Fruit fly (Drosophila melanogaster) whole organism, embryonic: Measurements from ENCODE around the gene RpL8.

Experiments used
- BtbVII ChIP-seq: fragments of 200-800 bp; sonication (Bioruptor generic); optimal IDR thresholded peaks from 3 replicates; lab custom pipeline; 2017; ENCODE audit warnings: missing biosample characterization, mild to moderate bottlenecking, missing genetic modification characterization
- CG10209 ChIP-seq: fragments of 200-800 bp; sonication (Bioruptor generic); optimal IDR thresholded peaks from 3 replicates; lab custom pipeline; 2017; ENCODE audit warnings: missing biosample characterization, mild to moderate bottlenecking, missing genetic modification characterization, missing genetic modification reagents
- CG10366 ChIP-seq: fragments of 200-800 bp; sonication (Bioruptor generic); IDR thresholded peaks from 2 replicates; pipeline ENCODE4 v1.3.6; 2022; ENCODE audit warnings: missing biosample characterization, missing genetic modification characterization
- CG11247 ChIP-seq: fragments of 200-800 bp; sonication (Bioruptor generic); IDR thresholded peaks from 2 replicates; pipeline ENCODE4 v1.3.6; 2022; ENCODE audit warnings: missing biosample characterization, missing genetic modification characterization
- CG12391 ChIP-seq: fragments of 200-800 bp; sonication (Bioruptor generic); optimal IDR thresholded peaks from 3 replicates; lab custom pipeline; 2018; ENCODE audit warnings: missing biosample characterization, mild to moderate bottlenecking, missing genetic modification characterization, moderate library complexity
- CG14014 ChIP-seq: fragments of 200-800 bp; sonication (Bioruptor generic); IDR thresholded peaks from 2 replicates; pipeline ENCODE4 v1.3.6; 2022; ENCODE audit warnings: missing biosample characterization, missing genetic modification characterization
- CG2129 ChIP-seq: fragments of 200-800 bp; sonication (Bioruptor generic); IDR thresholded peaks from 2 replicates; pipeline ENCODE4 v1.3.6; 2022; ENCODE audit warnings: missing biosample characterization, missing genetic modification characterization; ENCODE audit not compliant: partially characterized antibody
- CG31365 ChIP-seq: fragments of 200-800 bp; sonication (Bioruptor generic); optimal IDR thresholded peaks from 2 replicates; lab custom pipeline; 2018; ENCODE audit warnings: missing biosample characterization, mild to moderate bottlenecking, missing genetic modification characterization
- CG31388 ChIP-seq: fragments of 200-800 bp; sonication (Bioruptor generic); optimal IDR thresholded peaks from 2 replicates; lab custom pipeline; 2016; ENCODE audit warnings: missing biosample characterization, missing genetic modification characterization
- CG33213 ChIP-seq: fragments of 200-800 bp; sonication (Bioruptor generic); optimal IDR thresholded peaks from 3 replicates; lab custom pipeline; 2016; ENCODE audit warnings: missing biosample characterization, missing genetic modification characterization
- CG4404 ChIP-seq: fragments of 200-800 bp; sonication (Bioruptor generic); IDR thresholded peaks from 2 replicates; pipeline ENCODE4 v1.3.6; 2022; ENCODE audit warnings: missing biosample characterization, missing genetic modification characterization
- CG6683 ChIP-seq: fragments of 200-800 bp; sonication (Bioruptor generic); optimal IDR thresholded peaks from 2 replicates; lab custom pipeline; 2017; ENCODE audit warnings: missing biosample characterization, mild to moderate bottlenecking, missing genetic modification characterization, missing genetic modification reagents
- CG8388 ChIP-seq: fragments of 200-800 bp; sonication (Bioruptor generic); optimal IDR thresholded peaks from 2 replicates; lab custom pipeline; 2019; ENCODE audit warnings: missing biosample characterization, mild to moderate bottlenecking, missing genetic modification characterization, moderate library complexity
- CG8765 ChIP-seq: fragments of 200-800 bp; sonication (Bioruptor generic); IDR thresholded peaks from 2 replicates; pipeline ENCODE4 v1.3.6; 2022; ENCODE audit warnings: missing biosample characterization, missing genetic modification characterization
- Doc2 ChIP-seq: fragments of 200-800 bp; sonication (Bioruptor generic); IDR thresholded peaks from 2 replicates; pipeline ENCODE4 v1.3.6; 2022; ENCODE audit warnings: missing biosample characterization, missing genetic modification characterization
- H15 ChIP-seq: fragments of 200-800 bp; sonication (Bioruptor generic); IDR thresholded peaks from 3 replicates; pipeline ENCODE4 v1.3.6; 2022; ENCODE audit warnings: missing biosample characterization, missing genetic modification characterization
- HHEX ChIP-seq: fragments of 200-800 bp; sonication (Bioruptor generic); optimal IDR thresholded peaks from 3 replicates; lab custom pipeline; 2017; ENCODE audit warnings: missing biosample characterization, mild to moderate bottlenecking, missing genetic modification characterization, missing genetic modification reagents
- Neu2 ChIP-seq: fragments of 200-800 bp; sonication (Bioruptor generic); optimal IDR thresholded peaks from 3 replicates; lab custom pipeline; 2016; ENCODE audit warnings: missing biosample characterization, missing genetic modification characterization, borderline replicate concordance
- Oaz ChIP-seq: fragments of 200-800 bp; sonication (Bioruptor generic); IDR thresholded peaks from 2 replicates; pipeline ENCODE4 v1.3.6; 2022; ENCODE audit warnings: missing biosample characterization, missing genetic modification characterization
- Side ChIP-seq: fragments of 200-800 bp; sonication (Bioruptor generic); optimal IDR thresholded peaks from 2 replicates; lab custom pipeline; 2016; ENCODE audit warnings: missing biosample characterization, missing genetic modification characterization
- Sox100B ChIP-seq: fragments of 200-800 bp; sonication (Bioruptor generic); optimal IDR thresholded peaks from 3 replicates; lab custom pipeline; 2018; ENCODE audit warnings: missing biosample characterization, mild to moderate bottlenecking, missing genetic modification characterization
- Sox102F ChIP-seq: fragments of 200-800 bp; sonication (Bioruptor generic); optimal IDR thresholded peaks from 2 replicates; lab custom pipeline; 2018; ENCODE audit warnings: missing biosample characterization, mild to moderate bottlenecking, missing genetic modification characterization, moderate library complexity
- ara ChIP-seq: fragments of 200-800 bp; sonication (Bioruptor generic); IDR thresholded peaks from 2 replicates; pipeline ENCODE4 v1.3.6; 2022; ENCODE audit warnings: missing biosample characterization, missing genetic modification characterization
- ash1 ChIP-seq: fragments of 200-800 bp; sonication (Bioruptor generic); optimal IDR thresholded peaks from 2 replicates; lab custom pipeline; 2018; ENCODE audit warnings: missing biosample characterization, mild to moderate bottlenecking, missing genetic modification characterization
- bcd ChIP-seq: fragments of 200-800 bp; sonication (Bioruptor generic); optimal IDR thresholded peaks from 2 replicates; lab custom pipeline; 2017; ENCODE audit warnings: missing biosample characterization, mild to moderate bottlenecking, missing genetic modification characterization
- bsh ChIP-seq, 2 experiments: fragments of 200-800 bp; sonication (Bioruptor generic); optimal IDR thresholded peaks; 2 replicates each; lab custom pipeline; 2017 to 2018; ENCODE audit warnings: mild to moderate bottlenecking in 2 of 2, missing biosample characterization in 2 of 2, missing genetic modification characterization in 2 of 2, moderate library complexity in 1 of 2
- caup ChIP-seq: fragments of 200-800 bp; sonication (Bioruptor generic); optimal IDR thresholded peaks from 3 replicates; lab custom pipeline; 2017; ENCODE audit warnings: missing biosample characterization, mild to moderate bottlenecking, missing genetic modification characterization, moderate library complexity; ENCODE audit not compliant: severe bottlenecking
- ci ChIP-seq: fragments of 200-800 bp; sonication (Bioruptor generic); IDR thresholded peaks from 3 replicates; pipeline ENCODE4 v1.3.6; 2022; ENCODE audit warnings: missing biosample characterization, missing genetic modification characterization
- danr ChIP-seq: fragments of 200-800 bp; sonication (Bioruptor generic); IDR thresholded peaks from 2 replicates; pipeline ENCODE4 v1.3.6; 2022; ENCODE audit warnings: missing biosample characterization, missing genetic modification characterization
- dimm ChIP-seq: fragments of 200-800 bp; sonication (Bioruptor generic); IDR thresholded peaks from 2 replicates; pipeline ENCODE4 v1.3.6; 2022; ENCODE audit warnings: missing biosample characterization, missing genetic modification characterization
- emc ChIP-seq: fragments of 200-800 bp; sonication (Bioruptor generic); optimal IDR thresholded peaks from 2 replicates; lab custom pipeline; 2016; ENCODE audit warnings: missing biosample characterization, missing genetic modification characterization
- exex ChIP-seq: fragments of 200-800 bp; sonication (Bioruptor generic); optimal IDR thresholded peaks from 4 replicates; lab custom pipeline; 2018; ENCODE audit warnings: missing biosample characterization, mild to moderate bottlenecking, missing genetic modification characterization, moderate library complexity
- fd64A ChIP-seq: fragments of 200-800 bp; sonication (Bioruptor generic); optimal IDR thresholded peaks from 3 replicates; lab custom pipeline; 2018; ENCODE audit warnings: missing biosample characterization, mild to moderate bottlenecking, missing genetic modification characterization
- fru ChIP-seq: fragments of >200 bp; optimal IDR thresholded peaks from 2 replicates; lab custom pipeline; 2017
- gro ChIP-seq: fragments of 200-800 bp; sonication (Bioruptor generic); optimal IDR thresholded peaks from 2 replicates; lab custom pipeline; 2016; ENCODE audit warnings: missing biosample characterization, missing genetic modification characterization
- jumu ChIP-seq: fragments of 200-800 bp; sonication (Bioruptor generic); optimal IDR thresholded peaks from 3 replicates; lab custom pipeline; 2016; ENCODE audit warnings: missing biosample characterization, missing genetic modification characterization
- kni ChIP-seq: fragments of 200-800 bp; sonication (Bioruptor generic); optimal IDR thresholded peaks from 3 replicates; lab custom pipeline; 2017; ENCODE audit warnings: mild to moderate bottlenecking, missing biosample characterization, missing genetic modification reagents, missing genetic modification characterization
- mirr ChIP-seq: fragments of 200-800 bp; sonication (Bioruptor generic); optimal IDR thresholded peaks from 3 replicates; lab custom pipeline; 2018; ENCODE audit warnings: missing biosample characterization, mild to moderate bottlenecking, missing genetic modification characterization
- pan ChIP-seq, 4 experiments: fragments of >200 bp in 3 of 4; fragments of 200-800 bp in 1 of 4; sonication (Bioruptor generic) in 1 of 4; optimal IDR thresholded peaks in 3 of 4; IDR thresholded peaks in 1 of 4; 2 replicates each; pipeline versions ENCODE4 v1.3.6 to Lab custom; 2017 to 2022; ENCODE audit warnings: missing biosample characterization in 2 of 4, missing genetic modification characterization in 2 of 4, mixed read lengths in 1 of 4
- pnt ChIP-seq: fragments of 200-800 bp; sonication (Bioruptor generic); optimal IDR thresholded peaks from 3 replicates; lab custom pipeline; 2016; ENCODE audit warnings: missing biosample characterization, missing genetic modification characterization
- rib ChIP-seq: fragments of 200-800 bp; sonication (Bioruptor generic); IDR thresholded peaks from 2 replicates; pipeline ENCODE4 v1.3.6; 2022; ENCODE audit warnings: missing biosample characterization, missing genetic modification characterization
- ro ChIP-seq: fragments of 200-800 bp; sonication (Bioruptor generic); IDR thresholded peaks from 2 replicates; pipeline ENCODE4 v1.3.6; 2022; ENCODE audit warnings: missing biosample characterization, missing genetic modification characterization
- row ChIP-seq: fragments of 200-800 bp; sonication (Bioruptor generic); IDR thresholded peaks from 3 replicates; pipeline ENCODE4 v1.3.6; 2022; ENCODE audit warnings: missing biosample characterization, missing genetic modification characterization
- slbo ChIP-seq: fragments of 200-800 bp; sonication (Bioruptor generic); IDR thresholded peaks from 2 replicates; pipeline ENCODE4 v1.3.6; 2022; ENCODE audit warnings: missing biosample characterization, missing genetic modification characterization
- stc ChIP-seq: fragments of 200-800 bp; sonication (Bioruptor generic); IDR thresholded peaks from 2 replicates; pipeline ENCODE4 v1.3.6; 2022; ENCODE audit warnings: missing biosample characterization, missing genetic modification characterization
- tap ChIP-seq: fragments of 200-800 bp; optimal IDR thresholded peaks from 3 replicates; lab custom pipeline; 2019; ENCODE audit warnings: missing biosample characterization, mild to moderate bottlenecking, missing genetic modification characterization, moderate library complexity
- tin ChIP-seq: fragments of 200-800 bp; sonication (Bioruptor generic); optimal IDR thresholded peaks from 3 replicates; lab custom pipeline; 2016; ENCODE audit warnings: missing biosample characterization, missing genetic modification characterization
- unpg ChIP-seq: fragments of 200-800 bp; sonication (Bioruptor generic); optimal IDR thresholded peaks from 3 replicates; lab custom pipeline; 2018; ENCODE audit warnings: missing biosample characterization, mild to moderate bottlenecking, missing genetic modification characterization, moderate library complexity
- vfl ChIP-seq: fragments of 200-800 bp; sonication (Bioruptor generic); optimal IDR thresholded peaks from 2 replicates; lab custom pipeline; 2016; ENCODE audit warnings: missing biosample characterization, missing genetic modification characterization
- vvl ChIP-seq: fragments of 200-800 bp; sonication (Bioruptor generic); IDR thresholded peaks from 2 replicates; pipeline ENCODE4 v1.3.6; 2022; ENCODE audit warnings: missing biosample characterization, missing genetic modification characterization

The RpL8 gene

dm6 chr3L:2589167-2589910, 2.1 kb downstream of the RpL8 start, which contains the start of gene dos (continued):
- TF ChIP-seq emc (GFP tag; lab: Kevin White, UChicago): no peak
- TF ChIP-seq slbo (GFP tag; lab: Robert Waterston, UW): peak; percentile 45
- no peak for TF ChIP-seq fd64A (GFP tag; lab: Kevin White, UChicago)
- TF ChIP-seq H15 (GFP tag; lab: Robert Waterston, UW): 0 out of 3 replicates have a peak, but pooled peaks have one; percentile 21
- TF ChIP-seq bcd (GFP tag; lab: Kevin White, UChicago): peak; percentile 10
- peak; percentile 57 for TF ChIP-seq CG33213 (GFP tag; lab: Kevin White, UChicago)
- no peak for TF ChIP-seq stc (GFP tag; lab: Robert Waterston, UW)
- TF ChIP-seq jumu (GFP tag; lab: Kevin White, UChicago): no peak
- TF ChIP-seq Neu2 (GFP tag; lab: Kevin White, UChicago): no peak
- no peak for TF ChIP-seq danr (GFP tag; lab: Robert Waterston, UW)
- TF ChIP-seq dimm (GFP tag; lab: Robert Waterston, UW): no peak
- no peak for TF ChIP-seq HHEX (GFP tag; lab: Kevin White, UChicago)
- TF ChIP-seq fru: no peak
- peak; percentile 19 for TF ChIP-seq gro (GFP tag; lab: Kevin White, UChicago)
- no peak for TF ChIP-seq Side (GFP tag; lab: Kevin White, UChicago)
- no peak for TF ChIP-seq pan (optimal IDR thresholded peaks at IDR 0.05; lab: Kevin White, UChicago)
- no peak for TF ChIP-seq pan (GFP tag; optimal IDR thresholded peaks at IDR 0.05 in 1 of 2, IDR thresholded peaks at IDR 0.05 in 1 of 2)
- peak; percentile 59 for TF ChIP-seq vvl (GFP tag; lab: Robert Waterston, UW)
- no peak for TF ChIP-seq pnt (GFP tag; lab: Kevin White, UChicago)
- TF ChIP-seq tin (GFP tag; lab: Kevin White, UChicago): peak; percentile 14
- no peak for TF ChIP-seq CG6683 (GFP tag; lab: Kevin White, UChicago)
- peak; percentile 23 for TF ChIP-seq unpg (GFP tag; lab: Kevin White, UChicago)
- no peak for TF ChIP-seq CG14014
- TF ChIP-seq tap (tag; lab: Kevin White, UChicago): peak; percentile 13
- peak; percentile 51; the same call in 1 of the 3 replicates for TF ChIP-seq ci (GFP tag; lab: Robert Waterston, UW)
- no peak for TF ChIP-seq mirr (GFP tag; lab: Kevin White, UChicago)
- TF ChIP-seq rib: no peak
- peak; percentile 54 for TF ChIP-seq CG2129 (GFP tag; lab: Robert Waterston, UW)
- peak; percentile 5 for TF ChIP-seq CG31365 (tag; lab: Kevin White, UChicago)
- peak; percentile 24 for TF ChIP-seq vfl
- TF ChIP-seq exex (tag; lab: Kevin White, UChicago): peak; percentile 3
- no peak for TF ChIP-seq Doc2 (GFP tag; lab: Robert Waterston, UW)
- TF ChIP-seq CG10209: peak; percentile 17
- TF ChIP-seq ash1 (GFP tag; lab: Kevin White, UChicago): no peak
- TF ChIP-seq caup (GFP tag; lab: Kevin White, UChicago): peak; percentile 11
- no peak for TF ChIP-seq CG10366 (GFP tag; lab: Robert Waterston, UW)
- TF ChIP-seq BtbVII (GFP tag; lab: Kevin White, UChicago): no peak
- TF ChIP-seq row (GFP tag; lab: Robert Waterston, UW): peak; percentile 52; the same call in 2 of the 3 replicates
- TF ChIP-seq ara (GFP tag; lab: Robert Waterston, UW): no peak
- TF ChIP-seq CG8765 (GFP tag; lab: Robert Waterston, UW): no peak
- peak in 1 of 2 experiments; percentile 53 for TF ChIP-seq bsh (GFP tag; optimal IDR thresholded peaks at IDR 0.05; lab: Kevin White, UChicago)
- TF ChIP-seq Sox102F (GFP tag; lab: Kevin White, UChicago): no peak
- no peak for TF ChIP-seq CG31388 (GFP tag; lab: Kevin White, UChicago)
- no peak for TF ChIP-seq CG4404 (GFP tag; lab: Robert Waterston, UW)
- TF ChIP-seq kni: no peak
- no peak for TF ChIP-seq Oaz (GFP tag; lab: Robert Waterston, UW)
- peak; percentile 79 for TF ChIP-seq CG12391 (tag; lab: Kevin White, UChicago)
- TF ChIP-seq ro: no peak
- peak; percentile 46 for TF ChIP-seq CG8388 (GFP tag; lab: Kevin White, UChicago)
- peak; percentile 22 for TF ChIP-seq Sox100B
- TF ChIP-seq CG11247: no peak
